Fruit fly (Drosophila melanogaster) S2 (cell line): ENCODE data around the gene Adk1.

Experiments
- CG8478 ChIP-seq: fragments of >200 bp; optimal IDR thresholded peaks from 2 replicates; lab custom pipeline; 2018
- CTCF ChIP-seq, 2 experiments: fragments of >200 bp; optimal IDR thresholded peaks; 2 replicates each; lab custom pipeline; 2018

DNA sequence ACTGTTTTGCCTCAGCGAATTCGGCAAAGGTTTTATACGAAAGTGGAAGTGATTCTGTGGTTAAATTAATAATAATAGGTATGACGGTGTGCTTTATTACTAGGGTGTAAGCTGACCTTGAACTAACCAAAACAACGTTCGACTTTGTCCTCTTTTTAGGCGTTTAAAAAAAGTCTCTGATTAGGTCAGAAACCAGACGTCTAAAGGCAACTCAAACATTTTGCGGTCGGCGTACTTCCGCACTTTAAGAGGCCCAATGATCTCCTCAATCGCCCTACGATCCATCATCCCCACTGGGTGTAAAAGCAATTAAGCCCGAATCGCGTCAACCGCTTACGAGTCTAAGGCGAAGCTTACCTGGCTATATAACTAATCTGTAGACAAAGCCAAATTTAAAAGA, 41.4 kb downstream of the Adk1 start, which contains the start of gene Cyp313a3:
- TF ChIP-seq CG8478 (lab: Kevin White, UChicago): no peak
- no peak for TF ChIP-seq CTCF (optimal IDR thresholded peaks at IDR 0.05; lab: Kevin White, UChicago)
